Worm (Caenorhabditis elegans): ENCODE data around the gene nspd-5.
"Not testable (repeated sequence)": the region's sequence is repeated elsewhere in the genome, so short reads cannot be mapped to it uniquely, and the experiment has no call there.

The nspd-5 gene

ce11 chrII:4904277-4904676 is 44.1 kb upstream of the nspd-5 start (continued):
- TF ChIP-seq chd-7 (tag; optimal IDR thresholded peaks at IDR 0.05) (peak; percentile 9), snpc-4 (GFP tag; optimal IDR thresholded peaks at IDR 0.05) (peak; percentile 47), snpc-4 (tag; optimal IDR thresholded peaks at IDR 0.05) (peak; percentile 59 to 84 (median 65)), Y67H2A.10 (GFP tag; conservative IDR thresholded peaks at IDR 0.05) (0 out of 2 replicates have a peak, but pooled peaks have one; percentile 49), ceh-91 (GFP tag; IDR thresholded peaks at IDR 0.05) (peak; percentile 39; the same call in 1 of the 2 replicates)

- TF ChIP-seq F57C9.4 (tag; optimal IDR thresholded peaks at IDR 0.05); attf-6 (GFP tag; IDR thresholded peaks at IDR 0.05); snpc-1.3 (tag; optimal IDR thresholded peaks at IDR 0.05; ENCODE audit: insufficient read depth): not testable (repeated sequence)
These were observed 43.5 kb upstream of the nspd-5 start, which contains the start of gene sgt-1 for ce11 chrII:4903696-4904095. Gene sgt-1, minus strand, starts transcription at chrII:4903796.

DNA sequence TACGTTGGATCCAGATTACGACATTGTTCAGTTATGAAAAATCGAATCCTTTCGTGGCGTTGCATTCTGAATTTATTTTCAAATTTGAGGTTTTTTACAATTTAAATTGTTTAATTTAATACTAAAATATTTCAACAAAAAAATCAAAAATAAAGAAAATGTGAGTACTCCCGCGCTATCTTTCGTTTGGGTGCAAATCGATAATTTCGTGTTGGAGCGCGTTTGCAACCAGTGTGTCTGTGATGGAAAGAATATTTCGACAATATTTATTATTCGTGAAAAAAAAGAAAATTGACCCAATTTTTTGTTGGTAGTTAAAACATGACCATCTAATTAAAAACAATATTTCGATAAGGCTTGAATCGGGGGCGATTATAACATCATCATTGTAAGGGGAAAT is 41.9 kb upstream of the nspd-5 start, which contains the start of gene R05F9.9:
TSS of gene R05F9.9 (minus strand) at position 66 of the 400 bp plus-strand sequence.
- no peak for TF ChIP-seq fkh-3 (tag; optimal IDR thresholded peaks at IDR 0.05)
- TF ChIP-seq let-607 (tag; optimal IDR thresholded peaks at IDR 0.05), result no peak
- TF ChIP-seq unc-130 (GFP tag; optimal IDR thresholded peaks at IDR 0.05), result no peak
- no peak for TF ChIP-seq Y67H2A.10 (GFP tag; conservative IDR thresholded peaks at IDR 0.05)
- peak; percentile 43 for TF ChIP-seq tbp1 (GFP tag; optimal IDR thresholded peaks at IDR 0.05)
- TF ChIP-seq nhr-90 (tag; optimal IDR thresholded peaks at IDR 0.05), result peak; percentile 10
- no peak for TF ChIP-seq hrde-1 (tag; optimal IDR thresholded peaks at IDR 0.05; ENCODE audit: borderline replicate concordance)
- no peak for TF ChIP-seq ceh-100 (GFP tag; IDR thresholded peaks at IDR 0.05)
- peak; percentile 66 for TF ChIP-seq hsf-1 (GFP tag; IDR thresholded peaks at IDR 0.05)
- no peak for TF ChIP-seq die-1 (tag; optimal IDR thresholded peaks at IDR 0.05)
- no peak for TF ChIP-seq lin-26 (GFP tag; IDR thresholded peaks at IDR 0.05)
- no peak for TF ChIP-seq ztf-3 (GFP tag; optimal IDR thresholded peaks at IDR 0.05)
- no peak for TF ChIP-seq T26A5.8 (tag; optimal IDR thresholded peaks at IDR 0.05)
- TF ChIP-seq B0019.2 (GFP tag; conservative IDR thresholded peaks at IDR 0.05), result no peak
- no peak for TF ChIP-seq rcor-1 (GFP tag; IDR thresholded peaks at IDR 0.05)
- no peak for TF ChIP-seq xnd-1 (tag; optimal IDR thresholded peaks at IDR 0.05)
- TF ChIP-seq ztf-25 (GFP tag; IDR thresholded peaks at IDR 0.05), result no peak
- peak; percentile 50 for TF ChIP-seq ekl-4 (GFP tag; IDR thresholded peaks at IDR 0.05)
- no peak for TF ChIP-seq mel-28 (tag; optimal IDR thresholded peaks at IDR 0.05; ENCODE audit: borderline replicate concordance)
- no peak for TF ChIP-seq ztf-22 (GFP tag; optimal IDR thresholded peaks at IDR 0.05)
- TF ChIP-seq F37B4.10 (GFP tag; IDR thresholded peaks at IDR 0.05), result no peak
- TF ChIP-seq Y53G8AR.9 (GFP tag; conservative IDR thresholded peaks at IDR 0.05), result peak; percentile 86
- TF ChIP-seq attf-5 (GFP tag; optimal IDR thresholded peaks at IDR 0.05), result peak; percentile 31
- TF ChIP-seq hlh-12 (tag; optimal IDR thresholded peaks at IDR 0.05), result no peak
- TF ChIP-seq lag-1 (GFP tag; IDR thresholded peaks at IDR 0.05), result no peak
- TF ChIP-seq rpc-1 (optimal IDR thresholded peaks at IDR 0.05), result no peak
- no peak for TF ChIP-seq rpc-1 (tag; optimal IDR thresholded peaks at IDR 0.05)
- no peak for TF ChIP-seq B0261.1 (tag; optimal IDR thresholded peaks at IDR 0.05)
- TF ChIP-seq ztf-26 (tag; optimal IDR thresholded peaks at IDR 0.05), result peak; percentile 37
- no peak for TF ChIP-seq rec-8 (tag; optimal IDR thresholded peaks at IDR 0.05)
- no peak for TF ChIP-seq egl-44 (GFP tag; IDR thresholded peaks at IDR 0.05)
- TF ChIP-seq nhr-27 (tag; optimal IDR thresholded peaks at IDR 0.05), result no peak
- TF ChIP-seq attf-3 (GFP tag; conservative IDR thresholded peaks at IDR 0.05), result no peak
- no peak for TF ChIP-seq sea-2 (GFP tag; IDR thresholded peaks at IDR 0.05)
- no peak for TF ChIP-seq athp-1 (tag; optimal IDR thresholded peaks at IDR 0.05)
- TF ChIP-seq Y79H2A.3 (GFP tag; conservative IDR thresholded peaks at IDR 0.05), result no peak
- TF ChIP-seq tlf-1 (GFP tag; optimal IDR thresholded peaks at IDR 0.05), result peak; percentile 8
- no peak for TF ChIP-seq cebp-2 (GFP tag; IDR thresholded peaks at IDR 0.05)
- TF ChIP-seq sdz-38 (tag; optimal IDR thresholded peaks at IDR 0.05), result no peak
